Worm (Caenorhabditis elegans) whole organism, L3 larva: ENCODE data around the gene rnp-7.

Experiments used
- R02D3.7 ChIP-seq: fragments of 150-350 bp; optimal IDR thresholded peaks from 2 replicates; lab custom pipeline; 2014; ENCODE audit warnings: missing biosample characterization, missing genetic modification characterization
- ZK546.5 ChIP-seq: sonication (generic microtip); optimal IDR thresholded peaks from 2 replicates; lab custom pipeline; 2017; ENCODE audit warnings: missing biosample characterization, missing genetic modification characterization
- aly-2 ChIP-seq: fragments of 150-350 bp; optimal IDR thresholded peaks from 2 replicates; lab custom pipeline; 2014; ENCODE audit warnings: missing biosample characterization, missing genetic modification characterization
- ama-1 ChIP-seq: fragments of 150-350 bp; optimal IDR thresholded peaks from 2 replicates; lab custom pipeline; 2018
- ceh-16 ChIP-seq: sonication (generic microtip); optimal IDR thresholded peaks from 2 replicates; lab custom pipeline; 2017; ENCODE audit warnings: missing biosample characterization, missing genetic modification characterization
- ceh-28 ChIP-seq: fragments of 150-350 bp; optimal IDR thresholded peaks from 2 replicates; lab custom pipeline; 2014; ENCODE audit warnings: missing biosample characterization, missing genetic modification reagents, missing genetic modification characterization
- ceh-82 ChIP-seq: fragments of 150-350 bp; optimal IDR thresholded peaks from 2 replicates; lab custom pipeline; 2014; ENCODE audit warnings: missing biosample characterization, missing genetic modification characterization
- ceh-9 ChIP-seq: sonication (generic microtip); optimal IDR thresholded peaks from 2 replicates; lab custom pipeline; 2018; ENCODE audit warnings: missing biosample characterization, missing genetic modification characterization
- daf-12 ChIP-seq: fragments of 150-350 bp; optimal IDR thresholded peaks from 2 replicates; lab custom pipeline; 2014; ENCODE audit warnings: missing biosample characterization, missing genetic modification reagents, missing genetic modification characterization
- egl-27 ChIP-seq: sonication (generic microtip); optimal IDR thresholded peaks from 4 replicates; lab custom pipeline; 2017; ENCODE audit warnings: missing biosample characterization, missing genetic modification reagents, missing genetic modification characterization
- egl-5 ChIP-seq: fragments of 150-350 bp; optimal IDR thresholded peaks from 2 replicates; lab custom pipeline; 2017; ENCODE audit warnings: missing biosample characterization, missing genetic modification reagents, missing genetic modification characterization, inconsistent platforms
- elt-1 ChIP-seq: fragments of 150-350 bp; optimal IDR thresholded peaks from 2 replicates; lab custom pipeline; 2014; ENCODE audit warnings: missing biosample characterization, missing genetic modification characterization
- elt-2 ChIP-seq: sonication (generic microtip); optimal IDR thresholded peaks from 2 replicates; lab custom pipeline; 2016; ENCODE audit warnings: missing genetic modification reagents, mild to moderate bottlenecking, missing genetic modification characterization, missing compliant biosample characterization
- elt-3 ChIP-seq, 3 experiments: fragments of 150-350 bp in 1 of 3; sonication (generic microtip) in 2 of 3; optimal IDR thresholded peaks; 2 replicates in 2 of 3; 4 replicates in 1 of 3; lab custom pipeline; 2014 to 2017; ENCODE audit warnings: missing biosample characterization in 3 of 3, missing genetic modification characterization in 3 of 3
- eor-1 ChIP-seq, 2 experiments: fragments of 150-350 bp; optimal IDR thresholded peaks; 2 replicates each; lab custom pipeline; 2014 to 2018; ENCODE audit warnings: missing biosample characterization in 2 of 2, missing genetic modification characterization in 2 of 2
- fkh-10 ChIP-seq: sonication (generic microtip); optimal IDR thresholded peaks from 2 replicates; lab custom pipeline; 2017; ENCODE audit warnings: missing biosample characterization, missing genetic modification reagents, missing genetic modification characterization
- fos-1 ChIP-seq: fragments of 150-350 bp; optimal IDR thresholded peaks from 2 replicates; lab custom pipeline; 2014; ENCODE audit warnings: missing biosample characterization, missing genetic modification characterization
- hmg-11 ChIP-seq: sonication (generic microtip); optimal IDR thresholded peaks from 2 replicates; lab custom pipeline; 2016; ENCODE audit warnings: missing genetic modification characterization, missing compliant biosample characterization
- jun-1 ChIP-seq: fragments of 150-350 bp; optimal IDR thresholded peaks from 2 replicates; lab custom pipeline; 2014; ENCODE audit warnings: missing biosample characterization, missing genetic modification reagents, missing genetic modification characterization
- lin-15B ChIP-seq: fragments of 150-350 bp; optimal IDR thresholded peaks from 2 replicates; lab custom pipeline; 2014; ENCODE audit warnings: missing biosample characterization, missing genetic modification characterization
- lsy-12 ChIP-seq: sonication (generic microtip); optimal IDR thresholded peaks from 2 replicates; lab custom pipeline; 2016; ENCODE audit warnings: mild to moderate bottlenecking, missing genetic modification characterization, missing compliant biosample characterization
- mdl-1 ChIP-seq: fragments of 150-350 bp; optimal IDR thresholded peaks from 2 replicates; lab custom pipeline; 2014; ENCODE audit warnings: missing biosample characterization, missing genetic modification characterization
- mml-1 ChIP-seq: fragments of 150-350 bp; sonication (generic microtip); optimal IDR thresholded peaks from 3 replicates; lab custom pipeline; 2014; ENCODE audit warnings: missing biosample characterization, missing genetic modification characterization
- nfya-1 ChIP-seq: sonication (generic microtip); optimal IDR thresholded peaks from 2 replicates; lab custom pipeline; 2017; ENCODE audit warnings: missing genetic modification characterization, mild to moderate bottlenecking, missing compliant biosample characterization, antibody characterized with exemption, moderate library complexity; ENCODE audit not compliant: insufficient read depth
- nhr-12 ChIP-seq: fragments of 150-350 bp; optimal IDR thresholded peaks from 2 replicates; lab custom pipeline; 2014; ENCODE audit warnings: missing biosample characterization, missing genetic modification characterization
- nhr-23 ChIP-seq: fragments of 150-350 bp; optimal IDR thresholded peaks from 2 replicates; lab custom pipeline; 2014; ENCODE audit warnings: missing biosample characterization, missing genetic modification reagents, missing genetic modification characterization
- nhr-43 ChIP-seq: sonication (generic microtip); optimal IDR thresholded peaks from 2 replicates; lab custom pipeline; 2016; ENCODE audit warnings: mild to moderate bottlenecking, missing genetic modification characterization, missing compliant biosample characterization; ENCODE audit not compliant: poor library complexity, severe bottlenecking
- nhr-67 ChIP-seq: fragments of 150-350 bp; optimal IDR thresholded peaks from 2 replicates; lab custom pipeline; 2014; ENCODE audit warnings: missing biosample characterization, missing genetic modification characterization
- nhr-77 ChIP-seq: fragments of 150-350 bp; optimal IDR thresholded peaks from 2 replicates; lab custom pipeline; 2014; ENCODE audit warnings: missing biosample characterization, missing genetic modification characterization
- pha-4 ChIP-seq: fragments of 150-350 bp; optimal IDR thresholded peaks from 2 replicates; lab custom pipeline; 2014; ENCODE audit warnings: missing biosample characterization, missing genetic modification reagents, missing genetic modification characterization
- pqm-1 ChIP-seq: fragments of 150-350 bp; optimal IDR thresholded peaks from 2 replicates; lab custom pipeline; 2017; ENCODE audit warnings: missing biosample characterization, missing genetic modification characterization, inconsistent platforms
- sea-2 ChIP-seq: fragments of 150-350 bp; sonication (generic microtip); optimal IDR thresholded peaks from 4 replicates; lab custom pipeline; 2014; ENCODE audit warnings: missing biosample characterization, missing genetic modification reagents, missing genetic modification characterization
- skn-1 ChIP-seq: fragments of 150-350 bp; optimal IDR thresholded peaks from 2 replicates; lab custom pipeline; 2014; ENCODE audit warnings: missing biosample characterization, missing genetic modification characterization
- snpc-4 ChIP-seq: fragments of 150-350 bp; optimal IDR thresholded peaks from 2 replicates; lab custom pipeline; 2014; ENCODE audit warnings: missing biosample characterization, missing genetic modification characterization
- unc-39 ChIP-seq: sonication (generic microtip); optimal IDR thresholded peaks from 4 replicates; lab custom pipeline; 2017; ENCODE audit warnings: missing biosample characterization, missing genetic modification characterization
- unc-62 ChIP-seq: fragments of 150-350 bp; sonication (generic microtip); optimal IDR thresholded peaks from 4 replicates; lab custom pipeline; 2014; ENCODE audit warnings: missing biosample characterization, missing genetic modification reagents, missing genetic modification characterization
- ztf-11 ChIP-seq: fragments of 150-350 bp; optimal IDR thresholded peaks from 2 replicates; lab custom pipeline; 2014; ENCODE audit warnings: missing biosample characterization, missing genetic modification characterization
- ztf-4 ChIP-seq: fragments of 150-350 bp; optimal IDR thresholded peaks from 2 replicates; lab custom pipeline; 2014; ENCODE audit warnings: missing biosample characterization, missing genetic modification characterization

rnp-7 gene

DNA sequence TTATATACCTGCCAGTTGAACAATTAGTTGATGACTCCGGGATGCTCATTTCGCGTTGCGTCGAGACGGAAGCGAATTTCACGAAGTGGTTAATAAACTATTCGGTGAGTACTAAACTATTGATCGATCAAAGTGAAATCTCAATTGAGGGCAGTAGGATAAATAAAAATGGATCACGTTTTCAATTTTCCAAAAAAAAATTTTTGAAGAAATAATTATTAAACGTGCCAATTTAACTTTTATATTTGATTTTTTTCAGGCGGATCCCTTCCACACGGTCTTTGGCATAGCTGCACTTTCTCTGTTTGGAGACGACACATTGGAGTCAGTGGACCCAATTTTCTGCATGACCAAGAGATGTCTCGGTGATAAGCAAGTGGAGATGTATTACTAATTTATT lies 24.9 kb downstream of the rnp-7 start, which contains the start of gene B0280.17:
B0280.17 (minus strand) TSS at position 101 of the 400 bp plus-strand sequence.
- no peak for TF ChIP-seq egl-5
- TF ChIP-seq eor-1 (tag; optimal IDR thresholded peaks at IDR 0.05; lab: Kevin White, UChicago) = no peak
- no peak for TF ChIP-seq nhr-67 (tag; lab: Kevin White, UChicago)
- no peak for TF ChIP-seq pha-4 (tag; lab: Kevin White, UChicago)
- TF ChIP-seq ceh-82 (tag; lab: Kevin White, UChicago) = no peak
- no peak for TF ChIP-seq unc-39
- no peak for TF ChIP-seq ztf-11 (tag; lab: Kevin White, UChicago)
- TF ChIP-seq unc-62 (GFP tag; lab: Kevin White, UChicago) = no peak
- TF ChIP-seq mdl-1 (tag; lab: Kevin White, UChicago) = no peak
- no peak for TF ChIP-seq skn-1 (tag; lab: Kevin White, UChicago)
- TF ChIP-seq ama-1 (lab: Kevin White, UChicago) = no peak
- no peak for TF ChIP-seq fos-1
- no peak for TF ChIP-seq R02D3.7 (tag; lab: Kevin White, UChicago)
- no peak for TF ChIP-seq ztf-4 (tag; lab: Kevin White, UChicago)
- TF ChIP-seq, all 47 proteins: peak for 0

DNA sequence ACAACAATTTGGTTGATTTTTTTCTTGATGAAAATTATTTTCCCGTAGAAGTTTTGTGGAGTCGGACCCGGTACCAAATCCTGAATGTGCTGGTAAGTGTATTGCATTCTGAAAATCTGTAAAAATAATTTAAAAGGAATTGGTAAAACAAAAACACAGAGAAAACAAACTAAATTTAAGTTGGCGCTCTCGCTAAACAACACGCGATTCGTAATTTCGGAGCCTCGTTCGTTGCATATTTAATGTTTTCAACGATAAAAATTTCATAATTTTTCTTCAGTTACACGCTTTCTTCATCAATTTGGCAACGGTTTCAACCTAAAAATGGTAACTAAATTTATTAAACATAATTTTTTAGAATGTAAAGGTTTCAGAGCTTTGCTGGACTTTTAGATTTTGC lies 27.4 kb downstream of the rnp-7 start, which contains the start of the genes pot-1 and ggtb-1:
pot-1 (minus strand) TSS at position 120 of the 400 bp plus-strand sequence.
ggtb-1 (plus strand) TSS at position 208 of the 400 bp plus-strand sequence.
- no peak for TF ChIP-seq ama-1 (lab: Kevin White, UChicago)
- peak; percentile 6 for TF ChIP-seq nfya-1
- TF ChIP-seq lin-15B = peak; percentile 5
- TF ChIP-seq pha-4 (tag; lab: Kevin White, UChicago) = peak; percentile 31

DNA sequence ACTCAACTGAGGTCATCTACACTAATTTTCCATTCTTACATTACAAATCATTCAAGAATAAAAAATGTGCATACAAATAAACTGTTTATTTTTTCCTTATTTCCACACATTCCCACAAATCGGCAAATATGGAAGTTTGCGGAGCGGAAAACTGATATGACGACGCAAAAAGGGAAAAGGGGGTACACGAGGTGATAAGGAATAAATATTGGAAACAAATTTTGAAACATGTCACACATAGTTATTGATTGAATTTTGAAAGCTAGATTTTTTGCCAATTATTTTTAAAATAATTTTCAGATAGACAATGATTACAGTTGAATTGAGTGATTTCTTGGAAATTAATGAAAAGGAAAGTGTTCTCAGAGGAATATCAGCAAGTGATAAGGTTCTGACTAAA lies 32.4 kb downstream of the rnp-7 start, which contains the start of gene viro-2:
viro-2 (plus strand) TSS at position 301 of the 400 bp plus-strand sequence.
- TF ChIP-seq elt-2 (tag; lab: Kevin White, UChicago) = peak; percentile 25
- TF ChIP-seq, all 47 proteins: peak for 1; not testable (repeated sequence) for 46

DNA sequence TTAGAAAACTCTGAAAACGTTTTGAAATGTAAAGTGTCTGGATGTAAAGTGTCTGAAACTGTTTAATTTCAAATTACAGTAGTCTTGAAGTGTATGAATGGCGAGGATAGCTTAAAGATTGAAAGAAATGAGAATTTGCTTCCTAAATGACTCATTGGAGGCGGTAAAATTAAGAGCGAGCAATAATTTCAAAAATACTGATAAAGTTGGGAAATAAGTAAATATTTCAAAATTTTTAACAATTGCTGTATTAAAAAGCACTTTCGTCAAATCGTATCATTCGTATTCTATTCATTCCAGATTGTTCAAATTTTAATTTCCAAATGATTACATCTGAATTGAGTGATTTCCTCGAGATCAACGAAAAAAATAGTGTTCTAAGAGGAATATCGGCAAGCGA lies 36.6 kb downstream of the rnp-7 start, which contains the start of gene B0280.2:
B0280.2 (plus strand) TSS at position 301 of the 400 bp plus-strand sequence.
- TF ChIP-seq hmg-11 (tag; lab: Kevin White, UChicago) (no peak), ztf-4 (tag; lab: Kevin White, UChicago) (no peak)

DNA sequence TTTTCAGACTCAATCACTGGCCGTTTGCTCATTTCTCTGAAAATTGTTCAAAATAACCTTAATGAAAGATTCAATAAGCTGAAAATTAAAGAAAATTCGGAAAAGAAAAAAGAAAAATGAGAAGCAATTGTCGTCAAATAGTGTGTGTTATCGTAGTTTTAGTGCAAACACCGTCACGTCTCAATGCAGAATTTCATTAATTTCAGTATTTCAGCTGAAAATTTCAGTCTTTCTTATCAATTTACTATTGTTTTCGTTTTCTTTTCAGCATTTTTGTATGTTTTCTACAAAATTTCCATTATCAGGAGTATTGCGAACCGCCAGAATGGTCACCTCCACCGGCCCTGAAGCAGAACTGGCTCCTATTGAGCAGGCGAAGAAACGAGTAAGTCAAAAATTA lies 38.1 kb downstream of the rnp-7 start, which contains the start of the genes B0280.9 and rpia-1:
B0280.9 (minus strand) TSS at position 36 of the 400 bp plus-strand sequence.
rpia-1 (plus strand) TSS at position 269 of the 400 bp plus-strand sequence.
- TF ChIP-seq nfya-1 = peak; percentile 18
- TF ChIP-seq hmg-11 (tag; lab: Kevin White, UChicago) = peak; percentile 23
- TF ChIP-seq skn-1 (tag; lab: Kevin White, UChicago) = peak; percentile 12
- TF ChIP-seq ama-1 (lab: Kevin White, UChicago) = no peak
- TF ChIP-seq snpc-4 (tag; lab: Kevin White, UChicago) = no peak
- no peak for TF ChIP-seq aly-2 (tag; lab: Kevin White, UChicago)
- TF ChIP-seq elt-2 (tag; lab: Kevin White, UChicago) = peak; percentile 68
- TF ChIP-seq nhr-23 (tag; lab: Kevin White, UChicago) = peak; percentile 35
- peak; percentile 21 for TF ChIP-seq lin-15B
- no peak for TF ChIP-seq unc-62 (GFP tag; lab: Kevin White, UChicago)
- TF ChIP-seq pha-4 (tag; lab: Kevin White, UChicago) = peak; percentile 59
- TF ChIP-seq pqm-1 (tag; lab: Kevin White, UChicago) = peak; percentile 56

DNA sequence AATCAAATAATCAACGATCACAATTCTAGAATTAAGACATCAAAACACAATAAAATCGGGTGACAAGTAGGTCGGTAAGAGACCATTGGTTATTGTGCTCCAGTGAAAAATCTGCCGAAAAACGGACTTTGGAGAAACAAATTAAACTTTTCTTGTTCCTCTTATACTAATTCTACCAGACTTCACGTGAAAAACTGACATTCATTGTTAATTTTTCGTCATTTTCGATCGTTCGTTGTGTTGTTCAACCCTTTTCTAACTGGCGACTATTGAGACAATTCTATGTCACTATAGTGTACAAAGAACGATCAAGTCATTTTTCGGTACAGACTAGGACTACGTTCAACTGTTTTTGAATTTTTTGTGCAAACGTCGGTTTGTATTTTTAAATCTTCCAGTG lies 40.5 kb downstream of the rnp-7 start:
- TF ChIP-seq ZK546.5 (tag; lab: Kevin White, UChicago) (no peak), lsy-12 (no peak), elt-2 (tag; lab: Kevin White, UChicago) (peak; percentile 26), snpc-4 (tag; lab: Kevin White, UChicago) (no peak), unc-62 (GFP tag; lab: Kevin White, UChicago) (no peak), egl-5 (no peak), pha-4 (tag; lab: Kevin White, UChicago) (peak; percentile 31), nfya-1 (no peak), mml-1 (tag; lab: Kevin White, UChicago) (no peak), jun-1 (peak; percentile 22), egl-27 (peak; percentile 46), nhr-23 (tag; lab: Kevin White, UChicago) (peak; percentile 68), daf-12 (tag; lab: Kevin White, UChicago) (no peak), ceh-28 (tag; lab: Kevin White, UChicago) (no peak), ztf-4 (tag; lab: Kevin White, UChicago) (no peak), aly-2 (tag; lab: Kevin White, UChicago) (no peak), sea-2 (GFP tag; lab: Kevin White, UChicago) (no peak), ceh-9 (tag; lab: Kevin White, UChicago) (no peak), elt-3 (tag; optimal IDR thresholded peaks at IDR 0.05; lab: Kevin White, UChicago) (no peak), ceh-82 (tag; lab: Kevin White, UChicago) (no peak), lin-15B (no peak), nhr-77 (no peak), nhr-43 (tag; lab: Kevin White, UChicago) (peak; percentile 28), elt-1 (no peak), ceh-16 (tag; lab: Kevin White, UChicago) (no peak), unc-39 (no peak), nhr-12 (tag; lab: Kevin White, UChicago) (no peak), nhr-67 (tag; lab: Kevin White, UChicago) (no peak), eor-1 (tag; optimal IDR thresholded peaks at IDR 0.05; lab: Kevin White, UChicago) (no peak), mdl-1 (tag; lab: Kevin White, UChicago) (no peak), fkh-10 (no peak)
